Fruit fly (Drosophila melanogaster): ENCODE data around the gene CG7488.

CG7488 gene

DNA sequence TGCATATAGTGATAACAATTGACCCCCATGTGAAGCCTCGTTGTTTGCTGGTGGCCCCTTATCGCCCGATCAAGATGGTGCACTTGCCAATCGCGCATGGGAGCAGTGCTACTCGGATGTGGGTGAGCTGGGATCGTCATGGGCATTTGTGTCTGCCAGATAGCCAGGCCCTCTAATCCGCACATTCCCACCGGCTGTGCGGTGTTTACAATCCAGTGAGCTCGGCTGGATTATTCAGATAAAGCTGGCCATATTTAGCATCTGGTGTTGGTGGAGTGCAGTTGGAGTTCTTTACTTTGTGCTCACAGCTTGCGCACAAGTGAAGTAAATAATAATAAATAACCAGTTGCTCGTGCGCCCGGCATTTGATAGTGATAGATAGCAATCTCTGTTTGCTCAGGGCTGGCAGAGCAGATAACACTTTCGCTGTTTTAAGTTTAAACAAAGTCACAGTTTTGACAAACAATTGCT lies 37.6 kb downstream of the CG7488 start:
- TF ChIP-seq Ets97D (GFP tag; optimal IDR thresholded peaks at IDR 0.05) (peak; percentile 20), CG4707 (GFP tag; optimal IDR thresholded peaks at IDR 0.05) (peak; percentile 51), CG6765 (GFP tag; optimal IDR thresholded peaks at IDR 0.05) (peak; percentile 41), Xrp1 (GFP tag; IDR thresholded peaks at IDR 0.05) (no peak; the same call in 1 of the 2 replicates), gcm (GFP tag; optimal IDR thresholded peaks at IDR 0.05) (peak; percentile 55), CG12391 (tag; optimal IDR thresholded peaks at IDR 0.05) (peak; percentile 3), lab (GFP tag; optimal IDR thresholded peaks at IDR 0.05) (peak; percentile 83), bab2 (GFP tag; optimal IDR thresholded peaks at IDR 0.05) (peak; percentile 37), CG6791 (GFP tag; IDR thresholded peaks at IDR 0.05; ENCODE audit: partially characterized antibody) (no peak), Atf6 (GFP tag; IDR thresholded peaks at IDR 0.05) (no peak), tna (GFP tag; IDR thresholded peaks at IDR 0.05; ENCODE audit: partially characterized antibody) (no peak), ac (GFP tag; optimal IDR thresholded peaks at IDR 0.05) (peak; percentile 7), fd64A (GFP tag; optimal IDR thresholded peaks at IDR 0.05) (peak; percentile 78), CG17385 (GFP tag; optimal IDR thresholded peaks at IDR 0.05) (peak; percentile 9), HLHmδ (GFP tag; optimal IDR thresholded peaks at IDR 0.05) (peak; percentile 25), CG6813 (GFP tag; optimal IDR thresholded peaks at IDR 0.05) (peak; percentile 72), CG18764 (GFP tag; optimal IDR thresholded peaks at IDR 0.05) (peak; percentile 42), CG6254 (GFP tag; optimal IDR thresholded peaks at IDR 0.05) (peak; percentile 26), CG17912 (GFP tag; optimal IDR thresholded peaks at IDR 0.05) (peak; percentile 31), abd-A (tag; optimal IDR thresholded peaks at IDR 0.05) (no peak), CG18476 (GFP tag; optimal IDR thresholded peaks at IDR 0.05) (peak; percentile 12), CG10543 (GFP tag; optimal IDR thresholded peaks at IDR 0.05) (peak; percentile 80), onecut (GFP tag; IDR thresholded peaks at IDR 0.05) (peak; percentile 36; the same call in 1 of the 2 replicates), Awh (GFP tag; IDR thresholded peaks at IDR 0.05) (peak; percentile 57; the same call in 1 of the 2 replicates), CG13624 (GFP tag; optimal IDR thresholded peaks at IDR 0.05) (no peak), zfh1 (GFP tag; IDR thresholded peaks at IDR 0.05) (0 out of 3 replicates have a peak, but pooled peaks have one; percentile 28), CG18599 (GFP tag; optimal IDR thresholded peaks at IDR 0.05) (peak; percentile 68), CG9797 (GFP tag; optimal IDR thresholded peaks at IDR 0.05) (peak; percentile 5), CG7987 (GFP tag; optimal IDR thresholded peaks at IDR 0.05) (peak; percentile 77), CG15696 (tag; optimal IDR thresholded peaks at IDR 0.05) (peak; percentile 39), CG10959 (GFP tag; IDR thresholded peaks at IDR 0.05) (0 out of 2 replicates have a peak, but pooled peaks have one; percentile 12), Bteb2 (GFP tag; optimal IDR thresholded peaks at IDR 0.05) (no peak), CG3407 (GFP tag; optimal IDR thresholded peaks at IDR 0.05) (peak; percentile 56), CG4617 (GFP tag; optimal IDR thresholded peaks at IDR 0.05; ENCODE audit: borderline replicate concordance) (no peak), TFAM (GFP tag; optimal IDR thresholded peaks at IDR 0.05) (no peak), Asciz (GFP tag; optimal IDR thresholded peaks at IDR 0.05) (peak; percentile 80), MESR4 (GFP tag; optimal IDR thresholded peaks at IDR 0.05) (no peak), CG13424 (tag; optimal IDR thresholded peaks at IDR 0.05) (peak; percentile 34), CG8359 (GFP tag; optimal IDR thresholded peaks at IDR 0.05; ENCODE audit: borderline replicate concordance) (peak; percentile 45), Hmr (GFP tag; optimal IDR thresholded peaks at IDR 0.05) (peak; percentile 56), CG5180 (GFP tag; optimal IDR thresholded peaks at IDR 0.05) (no peak), Fer3 (tag; optimal IDR thresholded peaks at IDR 0.05) (peak; percentile 37), pfk (GFP tag; optimal IDR thresholded peaks at IDR 0.05) (peak; percentile 50), CG8924 (tag; optimal IDR thresholded peaks at IDR 0.05) (peak; percentile 40), gsb (GFP tag; IDR thresholded peaks at IDR 0.05) (0 out of 2 replicates have a peak, but pooled peaks have one; percentile 22), gce (GFP tag; IDR thresholded peaks at IDR 0.05) (peak; percentile 66; the same call in 1 of the 3 replicates), Sin3A (optimal IDR thresholded peaks at IDR 0.05) (no peak), sim (GFP tag; IDR thresholded peaks at IDR 0.05) (peak; percentile 31; the same call in 1 of the 2 replicates)

Data from whole organism, embryonic.